Worm (Caenorhabditis elegans) whole organism, late embryonic: ENCODE data around the gene wbp-2.

Source experiments
- C08G9.2 ChIP-seq: sonication (generic microtip); optimal IDR thresholded peaks from 2 replicates; lab custom pipeline; 2016; ENCODE audit warnings: mild to moderate bottlenecking, missing genetic modification characterization, moderate library complexity, missing compliant biosample characterization
- C38D4.7 ChIP-seq: fragments of 200-800 bp; sonication (Bioruptor generic); optimal IDR thresholded peaks from 2 replicates; lab custom pipeline; 2018; ENCODE audit warnings: mild to moderate bottlenecking, missing genetic modification characterization, moderate library complexity, missing compliant biosample characterization
- ama-1 ChIP-seq: fragments of 150-350 bp; optimal IDR thresholded peaks from 2 replicates; lab custom pipeline; 2014
- ceh-48 ChIP-seq: sonication (generic microtip); optimal IDR thresholded peaks from 2 replicates; lab custom pipeline; 2016; ENCODE audit warnings: missing genetic modification characterization, inconsistent platforms, missing compliant biosample characterization
- ets-4 ChIP-seq: sonication (generic microtip); optimal IDR thresholded peaks from 2 replicates; lab custom pipeline; 2016; ENCODE audit warnings: missing genetic modification characterization, missing compliant biosample characterization
- gmeb-2 ChIP-seq: sonication (generic microtip); optimal IDR thresholded peaks from 2 replicates; lab custom pipeline; 2016; ENCODE audit warnings: missing genetic modification characterization, inconsistent platforms, missing compliant biosample characterization
- hlh-6 ChIP-seq: sonication (generic microtip); optimal IDR thresholded peaks from 2 replicates; lab custom pipeline; 2016; ENCODE audit warnings: missing genotype, missing genetic modification characterization, missing compliant biosample characterization
- nhr-232 ChIP-seq: sonication (generic microtip); optimal IDR thresholded peaks from 2 replicates; lab custom pipeline; 2016; ENCODE audit warnings: missing genetic modification characterization, missing compliant biosample characterization
- pha-2 ChIP-seq: sonication (generic microtip); optimal IDR thresholded peaks from 2 replicates; lab custom pipeline; 2017; ENCODE audit warnings: mild to moderate bottlenecking, missing genetic modification characterization, missing compliant biosample characterization
- rnt-1 ChIP-seq: sonication (generic microtip); optimal IDR thresholded peaks from 2 replicates; lab custom pipeline; 2016; ENCODE audit warnings: missing genetic modification characterization, missing compliant biosample characterization
- sdc-2 ChIP-seq: sonication (generic microtip); optimal IDR thresholded peaks from 2 replicates; lab custom pipeline; 2016; ENCODE audit warnings: missing genotype, missing genetic modification characterization, missing compliant biosample characterization
- ttx-3 ChIP-seq: sonication (generic microtip); optimal IDR thresholded peaks from 2 replicates; lab custom pipeline; 2016; ENCODE audit warnings: missing genetic modification reagents, missing genetic modification characterization, missing compliant biosample characterization

DNA sequence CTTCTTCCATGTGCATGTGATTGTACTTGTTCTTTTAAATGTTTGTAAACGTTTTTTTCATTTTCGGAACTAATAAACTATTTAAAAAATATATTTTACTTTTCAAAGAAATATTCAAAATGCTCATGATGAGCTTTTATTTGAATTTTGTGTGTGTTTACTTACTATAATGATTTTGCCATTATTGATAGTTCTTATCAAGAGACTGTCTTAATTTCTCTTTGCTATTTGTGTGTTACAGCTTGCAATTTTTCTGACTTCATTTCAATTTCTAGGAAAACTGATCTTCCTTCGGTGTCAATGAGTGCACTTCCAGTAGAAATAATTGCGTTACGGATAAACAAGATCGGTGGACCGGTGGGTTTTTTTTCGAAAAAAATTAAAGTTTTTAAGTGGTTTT, 45.2 kb downstream of the wbp-2 start, which contains the start of gene C06C3.12:
- no peak for TF ChIP-seq nhr-232 (tag; lab: Kevin White, UChicago)
- TF ChIP-seq ttx-3 = no peak
- TF ChIP-seq pha-2 (tag; lab: Kevin White, UChicago) = no peak
- TF ChIP-seq gmeb-2 (tag; lab: Kevin White, UChicago) = no peak
- no peak for TF ChIP-seq C38D4.7 (GFP tag; lab: Kevin White, UChicago)
- TF ChIP-seq C08G9.2 = no peak
- TF ChIP-seq ceh-48 (tag; lab: Kevin White, UChicago) = no peak
- TF ChIP-seq sdc-2 (tag; lab: Kevin White, UChicago) = no peak
- TF ChIP-seq ets-4 (tag; lab: Kevin White, UChicago) = no peak
- no peak for TF ChIP-seq hlh-6 (tag; lab: Kevin White, UChicago)
- no peak for TF ChIP-seq ama-1 (lab: Kevin White, UChicago)
- no peak for TF ChIP-seq rnt-1 (tag; lab: Kevin White, UChicago)
